Fruit fly (Drosophila melanogaster): ENCODE measurements around the gene mfrn.

Gene mfrn

dm6 chr3R:27948421-27948906, 643 bp upstream of the mfrn start, which contains the start of gene Gp93 (continued):
- no peak for TF ChIP-seq Myb (GFP tag; optimal IDR thresholded peaks at IDR 0.05)
- peak; percentile 35; the same call in 2 of the 4 replicates for TF ChIP-seq Gug (GFP tag; IDR thresholded peaks at IDR 0.05)
- peak; percentile 20 for TF ChIP-seq dm (GFP tag; optimal IDR thresholded peaks at IDR 0.05)
- peak; percentile 48 for TF ChIP-seq pzg (GFP tag; optimal IDR thresholded peaks at IDR 0.05)
- TF ChIP-seq CG2202 (tag; optimal IDR thresholded peaks at IDR 0.05), result no peak
- no peak for TF ChIP-seq CG12071 (GFP tag; optimal IDR thresholded peaks at IDR 0.05)
- no peak for TF ChIP-seq GATAe (GFP tag; conservative IDR thresholded peaks at IDR 0.05)
- peak; percentile 4 for TF ChIP-seq HmgD (GFP tag; optimal IDR thresholded peaks at IDR 0.05)
- peak; percentile 37 for TF ChIP-seq CG7987 (GFP tag; optimal IDR thresholded peaks at IDR 0.05)
- no peak for TF ChIP-seq CG8359 (GFP tag; optimal IDR thresholded peaks at IDR 0.05; ENCODE audit: borderline replicate concordance)
- peak; percentile 76; the same call in 2 of the 3 replicates for TF ChIP-seq ci (GFP tag; IDR thresholded peaks at IDR 0.05)
- no peak for TF ChIP-seq peb (GFP tag; IDR thresholded peaks at IDR 0.05)
- TF ChIP-seq Mad (GFP tag; optimal IDR thresholded peaks at IDR 0.05), result no peak
- TF ChIP-seq tap (tag; optimal IDR thresholded peaks at IDR 0.05), result peak; percentile 50
- no peak for TF ChIP-seq caup (GFP tag; optimal IDR thresholded peaks at IDR 0.05; ENCODE audit: severe bottlenecking)
- TF ChIP-seq Ptx1 (GFP tag; IDR thresholded peaks at IDR 0.05), result peak; percentile 73; the same call in 1 of the 2 replicates
- no peak for TF ChIP-seq CG6254 (GFP tag; optimal IDR thresholded peaks at IDR 0.05)
- no peak for TF ChIP-seq pb (GFP tag; optimal IDR thresholded peaks at IDR 0.05)
- TF ChIP-seq Usf (GFP tag; optimal IDR thresholded peaks at IDR 0.05), result peak; percentile 23
- TF ChIP-seq Nf-YA (GFP tag; IDR thresholded peaks at IDR 0.05), result no peak
- TF ChIP-seq CG9215 (GFP tag; IDR thresholded peaks at IDR 0.05), result peak; percentile 62
- no peak for TF ChIP-seq Sox100B (GFP tag; optimal IDR thresholded peaks at IDR 0.05)
- peak; percentile 6 for TF ChIP-seq Elba2 (GFP tag; optimal IDR thresholded peaks at IDR 0.05)
- TF ChIP-seq chinmo (GFP tag; IDR thresholded peaks at IDR 0.05; ENCODE audit: partially characterized antibody), result peak; percentile 60; the same call in 1 of the 4 replicates
- TF ChIP-seq NfI (GFP tag; optimal IDR thresholded peaks at IDR 0.05), result peak; percentile 59
- 0 out of 2 replicates have a peak, but pooled peaks have one; percentile 37 for TF ChIP-seq CG1024 (GFP tag; IDR thresholded peaks at IDR 0.05)
- no peak for TF ChIP-seq hb (GFP tag; IDR thresholded peaks at IDR 0.05; ENCODE audit: partially characterized antibody)
- peak; percentile 34 for TF ChIP-seq CG6765 (GFP tag; optimal IDR thresholded peaks at IDR 0.05)
- TF ChIP-seq hkb (optimal IDR thresholded peaks at IDR 0.05), result no peak
- no peak for TF ChIP-seq hkb (GFP tag; IDR thresholded peaks at IDR 0.05)
- no peak; the same call in 1 of the 2 replicates for TF ChIP-seq Ada2b (GFP tag; IDR thresholded peaks at IDR 0.05)
- peak; percentile 85 for TF ChIP-seq CG17361 (GFP tag; IDR thresholded peaks at IDR 0.05)
- TF ChIP-seq phol (tag; optimal IDR thresholded peaks at IDR 0.05), result peak; percentile 59
- no peak for TF ChIP-seq pros (GFP tag; optimal IDR thresholded peaks at IDR 0.05)
- TF ChIP-seq Stat92E (GFP tag; optimal IDR thresholded peaks at IDR 0.05), result no peak
- no peak for TF ChIP-seq pita (GFP tag; optimal IDR thresholded peaks at IDR 0.05)
- peak; percentile 31 for TF ChIP-seq CG9437 (GFP tag; optimal IDR thresholded peaks at IDR 0.05)
- TF ChIP-seq Chrac-16 (GFP tag; optimal IDR thresholded peaks at IDR 0.05), result peak; percentile 58
- TF ChIP-seq br (optimal IDR thresholded peaks at IDR 0.05), result no peak
- no peak for TF ChIP-seq abd-A (tag; optimal IDR thresholded peaks at IDR 0.05)
- peak; percentile 19 for TF ChIP-seq CG7928 (GFP tag; optimal IDR thresholded peaks at IDR 0.05)
- TF ChIP-seq gce (GFP tag; IDR thresholded peaks at IDR 0.05), result 0 out of 3 replicates have a peak, but pooled peaks have one; percentile 36
- no peak for TF ChIP-seq scrt (GFP tag; optimal IDR thresholded peaks at IDR 0.05)
- no peak for TF ChIP-seq luna (GFP tag; optimal IDR thresholded peaks at IDR 0.05)
- TF ChIP-seq sob (GFP tag; IDR thresholded peaks at IDR 0.05), result peak; percentile 69
- TF ChIP-seq CG17328 (GFP tag; IDR thresholded peaks at IDR 0.05), result peak; percentile 67; the same call in 1 of the 2 replicates
- no peak for TF ChIP-seq Bdp1 (GFP tag; optimal IDR thresholded peaks at IDR 0.05)
- TF ChIP-seq CG13894 (tag; optimal IDR thresholded peaks at IDR 0.05), result no peak
- no peak for TF ChIP-seq CG10565 (GFP tag; optimal IDR thresholded peaks at IDR 0.05)
- peak; percentile 29 for TF ChIP-seq CG4820 (GFP tag; optimal IDR thresholded peaks at IDR 0.05)
- peak; percentile 56 for TF ChIP-seq CG11085 (GFP tag; IDR thresholded peaks at IDR 0.05)

Data from whole organism, embryonic.